Worm (Caenorhabditis elegans) whole organism, L3 larva: ENCODE data around the gene Y66A7A.9.

Source experiments
- R02D3.7 ChIP-seq: fragments of 150-350 bp; optimal IDR thresholded peaks from 2 replicates; lab custom pipeline; 2014; ENCODE audit warnings: missing biosample characterization, missing genetic modification characterization
- ZK546.5 ChIP-seq: sonication (generic microtip); optimal IDR thresholded peaks from 2 replicates; lab custom pipeline; 2017; ENCODE audit warnings: missing biosample characterization, missing genetic modification characterization
- aly-2 ChIP-seq: fragments of 150-350 bp; optimal IDR thresholded peaks from 2 replicates; lab custom pipeline; 2014; ENCODE audit warnings: missing biosample characterization, missing genetic modification characterization
- ama-1 ChIP-seq: fragments of 150-350 bp; optimal IDR thresholded peaks from 2 replicates; lab custom pipeline; 2018
- ceh-16 ChIP-seq: sonication (generic microtip); optimal IDR thresholded peaks from 2 replicates; lab custom pipeline; 2017; ENCODE audit warnings: missing biosample characterization, missing genetic modification characterization
- ceh-28 ChIP-seq: fragments of 150-350 bp; optimal IDR thresholded peaks from 2 replicates; lab custom pipeline; 2014; ENCODE audit warnings: missing biosample characterization, missing genetic modification reagents, missing genetic modification characterization
- ceh-82 ChIP-seq: fragments of 150-350 bp; optimal IDR thresholded peaks from 2 replicates; lab custom pipeline; 2014; ENCODE audit warnings: missing biosample characterization, missing genetic modification characterization
- ceh-9 ChIP-seq: sonication (generic microtip); optimal IDR thresholded peaks from 2 replicates; lab custom pipeline; 2018; ENCODE audit warnings: missing biosample characterization, missing genetic modification characterization
- daf-12 ChIP-seq: fragments of 150-350 bp; optimal IDR thresholded peaks from 2 replicates; lab custom pipeline; 2014; ENCODE audit warnings: missing biosample characterization, missing genetic modification reagents, missing genetic modification characterization
- egl-27 ChIP-seq: sonication (generic microtip); optimal IDR thresholded peaks from 4 replicates; lab custom pipeline; 2017; ENCODE audit warnings: missing biosample characterization, missing genetic modification reagents, missing genetic modification characterization
- egl-5 ChIP-seq: fragments of 150-350 bp; optimal IDR thresholded peaks from 2 replicates; lab custom pipeline; 2017; ENCODE audit warnings: missing biosample characterization, missing genetic modification reagents, missing genetic modification characterization, inconsistent platforms
- elt-1 ChIP-seq: fragments of 150-350 bp; optimal IDR thresholded peaks from 2 replicates; lab custom pipeline; 2014; ENCODE audit warnings: missing biosample characterization, missing genetic modification characterization
- elt-2 ChIP-seq: sonication (generic microtip); optimal IDR thresholded peaks from 2 replicates; lab custom pipeline; 2016; ENCODE audit warnings: missing genetic modification reagents, mild to moderate bottlenecking, missing genetic modification characterization, missing compliant biosample characterization
- elt-3 ChIP-seq, 3 experiments: fragments of 150-350 bp in 1 of 3; sonication (generic microtip) in 2 of 3; optimal IDR thresholded peaks; 2 replicates in 2 of 3; 4 replicates in 1 of 3; lab custom pipeline; 2014 to 2017; ENCODE audit warnings: missing biosample characterization in 3 of 3, missing genetic modification characterization in 3 of 3
- eor-1 ChIP-seq, 2 experiments: fragments of 150-350 bp; optimal IDR thresholded peaks; 2 replicates each; lab custom pipeline; 2014 to 2018; ENCODE audit warnings: missing biosample characterization in 2 of 2, missing genetic modification characterization in 2 of 2
- fkh-10 ChIP-seq: sonication (generic microtip); optimal IDR thresholded peaks from 2 replicates; lab custom pipeline; 2017; ENCODE audit warnings: missing biosample characterization, missing genetic modification reagents, missing genetic modification characterization
- fkh-2 ChIP-seq: fragments of 150-350 bp; optimal IDR thresholded peaks from 2 replicates; lab custom pipeline; 2014; ENCODE audit warnings: missing biosample characterization, missing genetic modification reagents, missing genetic modification characterization
- fos-1 ChIP-seq: fragments of 150-350 bp; optimal IDR thresholded peaks from 2 replicates; lab custom pipeline; 2014; ENCODE audit warnings: missing biosample characterization, missing genetic modification characterization
- jun-1 ChIP-seq: fragments of 150-350 bp; optimal IDR thresholded peaks from 2 replicates; lab custom pipeline; 2014; ENCODE audit warnings: missing biosample characterization, missing genetic modification reagents, missing genetic modification characterization
- lin-15B ChIP-seq: fragments of 150-350 bp; optimal IDR thresholded peaks from 2 replicates; lab custom pipeline; 2014; ENCODE audit warnings: missing biosample characterization, missing genetic modification characterization
- lin-39 ChIP-seq: fragments of 150-350 bp; optimal IDR thresholded peaks from 2 replicates; lab custom pipeline; 2018; ENCODE audit warnings: missing biosample characterization, missing genetic modification reagents, missing genetic modification characterization
- lsy-12 ChIP-seq: sonication (generic microtip); optimal IDR thresholded peaks from 2 replicates; lab custom pipeline; 2016; ENCODE audit warnings: mild to moderate bottlenecking, missing genetic modification characterization, missing compliant biosample characterization
- mdl-1 ChIP-seq: fragments of 150-350 bp; optimal IDR thresholded peaks from 2 replicates; lab custom pipeline; 2014; ENCODE audit warnings: missing biosample characterization, missing genetic modification characterization
- mml-1 ChIP-seq: fragments of 150-350 bp; sonication (generic microtip); optimal IDR thresholded peaks from 3 replicates; lab custom pipeline; 2014; ENCODE audit warnings: missing biosample characterization, missing genetic modification characterization
- nfya-1 ChIP-seq: sonication (generic microtip); optimal IDR thresholded peaks from 2 replicates; lab custom pipeline; 2017; ENCODE audit warnings: missing genetic modification characterization, mild to moderate bottlenecking, missing compliant biosample characterization, antibody characterized with exemption, moderate library complexity; ENCODE audit not compliant: insufficient read depth
- nhr-11 ChIP-seq: fragments of 150-350 bp; optimal IDR thresholded peaks from 2 replicates; lab custom pipeline; 2014; ENCODE audit warnings: missing biosample characterization, missing genetic modification characterization
- nhr-12 ChIP-seq: fragments of 150-350 bp; optimal IDR thresholded peaks from 2 replicates; lab custom pipeline; 2014; ENCODE audit warnings: missing biosample characterization, missing genetic modification characterization
- nhr-23 ChIP-seq: fragments of 150-350 bp; optimal IDR thresholded peaks from 2 replicates; lab custom pipeline; 2014; ENCODE audit warnings: missing biosample characterization, missing genetic modification reagents, missing genetic modification characterization
- nhr-237 ChIP-seq: fragments of 150-350 bp; optimal IDR thresholded peaks from 2 replicates; lab custom pipeline; 2014; ENCODE audit warnings: missing biosample characterization, missing genetic modification characterization
- nhr-25 ChIP-seq: sonication (generic microtip); optimal IDR thresholded peaks from 2 replicates; lab custom pipeline; 2017; ENCODE audit warnings: missing biosample characterization, missing genetic modification characterization
- nhr-28 ChIP-seq: fragments of 150-350 bp; optimal IDR thresholded peaks from 2 replicates; lab custom pipeline; 2014; ENCODE audit warnings: missing biosample characterization, missing genetic modification characterization
- nhr-67 ChIP-seq: fragments of 150-350 bp; optimal IDR thresholded peaks from 2 replicates; lab custom pipeline; 2014; ENCODE audit warnings: missing biosample characterization, missing genetic modification characterization
- nhr-76 ChIP-seq: fragments of 150-350 bp; sonication (generic microtip); optimal IDR thresholded peaks from 5 replicates; lab custom pipeline; 2014; ENCODE audit warnings: missing biosample characterization, missing genetic modification characterization
- nhr-77 ChIP-seq: fragments of 150-350 bp; optimal IDR thresholded peaks from 2 replicates; lab custom pipeline; 2014; ENCODE audit warnings: missing biosample characterization, missing genetic modification characterization
- pha-4 ChIP-seq: fragments of 150-350 bp; optimal IDR thresholded peaks from 2 replicates; lab custom pipeline; 2014; ENCODE audit warnings: missing biosample characterization, missing genetic modification reagents, missing genetic modification characterization
- pqm-1 ChIP-seq: fragments of 150-350 bp; optimal IDR thresholded peaks from 2 replicates; lab custom pipeline; 2017; ENCODE audit warnings: missing biosample characterization, missing genetic modification characterization, inconsistent platforms
- sea-2 ChIP-seq: fragments of 150-350 bp; sonication (generic microtip); optimal IDR thresholded peaks from 4 replicates; lab custom pipeline; 2014; ENCODE audit warnings: missing biosample characterization, missing genetic modification reagents, missing genetic modification characterization
- skn-1 ChIP-seq: fragments of 150-350 bp; optimal IDR thresholded peaks from 2 replicates; lab custom pipeline; 2014; ENCODE audit warnings: missing biosample characterization, missing genetic modification characterization
- snpc-4 ChIP-seq: fragments of 150-350 bp; optimal IDR thresholded peaks from 2 replicates; lab custom pipeline; 2014; ENCODE audit warnings: missing biosample characterization, missing genetic modification characterization
- tbx-2 ChIP-seq: sonication (generic microtip); optimal IDR thresholded peaks from 2 replicates; lab custom pipeline; 2016; ENCODE audit warnings: mild to moderate bottlenecking, missing genetic modification characterization, missing compliant biosample characterization
- unc-39 ChIP-seq: sonication (generic microtip); optimal IDR thresholded peaks from 4 replicates; lab custom pipeline; 2017; ENCODE audit warnings: missing biosample characterization, missing genetic modification characterization
- unc-62 ChIP-seq: fragments of 150-350 bp; sonication (generic microtip); optimal IDR thresholded peaks from 4 replicates; lab custom pipeline; 2014; ENCODE audit warnings: missing biosample characterization, missing genetic modification reagents, missing genetic modification characterization
- zag-1 ChIP-seq: fragments of 150-350 bp; optimal IDR thresholded peaks from 2 replicates; lab custom pipeline; 2014; ENCODE audit warnings: missing biosample characterization, missing genetic modification characterization
- ztf-11 ChIP-seq: fragments of 150-350 bp; optimal IDR thresholded peaks from 2 replicates; lab custom pipeline; 2014; ENCODE audit warnings: missing biosample characterization, missing genetic modification characterization
- ztf-4 ChIP-seq: fragments of 150-350 bp; optimal IDR thresholded peaks from 2 replicates; lab custom pipeline; 2014; ENCODE audit warnings: missing biosample characterization, missing genetic modification characterization

Y66A7A.9 gene

DNA sequence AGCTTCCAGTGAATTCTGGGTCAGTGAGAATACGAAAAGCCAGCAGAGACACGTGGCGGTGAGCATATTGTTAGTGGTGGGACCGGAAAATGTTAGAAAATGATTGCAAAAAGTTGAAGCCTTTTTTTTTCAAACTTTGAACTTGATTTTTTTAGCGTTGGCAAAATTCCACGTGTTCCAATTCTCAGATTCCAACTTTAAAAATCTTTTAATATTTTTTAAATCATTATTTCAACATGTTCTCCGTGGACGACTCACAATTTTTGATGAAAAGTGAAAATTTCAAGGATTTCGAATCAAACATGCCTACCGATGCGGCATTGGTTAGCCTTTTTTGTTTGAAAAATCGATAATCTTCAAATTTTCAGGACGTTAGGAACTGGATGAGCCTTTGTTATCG lies at the start of gene Y66A7A.9, which contains the start of gene Y66A7A.4:
Gene Y66A7A.9 (minus strand): TSS at position 101 of the 400 bp plus-strand sequence.
Gene Y66A7A.4 (plus strand): TSS at position 237 of the 400 bp plus-strand sequence.
- TF ChIP-seq elt-3 (tag; optimal IDR thresholded peaks at IDR 0.05; lab: Kevin White, UChicago) (no peak), aly-2 (no peak), eor-1 (tag; optimal IDR thresholded peaks at IDR 0.05; lab: Kevin White, UChicago) (no peak), zag-1 (tag; lab: Kevin White, UChicago) (no peak)

DNA sequence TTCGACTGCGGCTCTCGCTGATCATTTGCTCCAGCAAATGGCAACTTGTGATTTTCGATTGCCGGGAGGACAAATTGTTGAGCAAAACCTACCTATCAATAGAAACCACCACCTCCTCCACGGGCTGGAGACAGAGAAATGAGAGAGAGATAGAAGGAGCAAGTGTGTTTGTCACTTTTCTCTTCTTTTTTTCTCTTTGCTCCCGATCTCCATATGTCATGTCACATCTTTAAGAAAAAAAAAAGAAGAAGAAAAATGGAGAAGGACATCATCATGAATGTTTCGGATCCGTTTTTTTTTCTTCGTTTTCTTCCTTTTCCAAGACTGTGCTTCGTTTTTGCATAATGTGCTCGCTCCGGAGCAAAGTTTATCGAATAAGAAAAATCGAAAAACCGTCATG lies 48.5 kb upstream of the Y66A7A.9 start:
- TF ChIP-seq ceh-28 (tag; lab: Kevin White, UChicago): no peak
- TF ChIP-seq nhr-67: no peak
- TF ChIP-seq nhr-77 (tag; lab: Kevin White, UChicago): no peak
- no peak for TF ChIP-seq fkh-10
- no peak for TF ChIP-seq aly-2
- TF ChIP-seq elt-3 (tag; optimal IDR thresholded peaks at IDR 0.05; lab: Kevin White, UChicago): no peak
- TF ChIP-seq pha-4 (tag; lab: Kevin White, UChicago): peak; percentile 26
- TF ChIP-seq fkh-2 (tag; lab: Kevin White, UChicago): no peak
- TF ChIP-seq nhr-25 (tag; lab: Kevin White, UChicago): no peak
- TF ChIP-seq nfya-1 (tag; lab: Kevin White, UChicago): peak; percentile 40
- TF ChIP-seq nhr-237 (tag; lab: Kevin White, UChicago): no peak

DNA sequence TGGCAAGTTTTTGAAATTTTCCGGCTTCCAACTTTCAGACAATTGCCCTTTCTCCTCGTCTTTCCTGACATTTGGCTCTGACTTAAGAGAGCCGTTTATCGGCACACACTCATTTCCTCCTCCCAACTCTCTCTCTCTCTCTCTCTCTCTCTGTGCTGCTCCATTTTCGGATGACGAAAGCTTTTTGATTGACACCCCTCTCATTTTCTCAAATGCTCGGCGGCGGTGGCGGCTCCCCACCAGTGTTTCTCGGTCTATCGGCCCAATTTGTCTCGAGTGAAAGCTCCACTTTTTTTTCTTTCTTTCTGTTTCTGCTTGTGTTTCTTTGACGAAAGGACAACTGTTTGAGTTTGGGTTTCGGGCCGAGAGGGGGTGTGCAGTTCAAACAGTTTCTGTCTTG lies 47.5 kb upstream of the Y66A7A.9 start:
- no peak for TF ChIP-seq unc-62 (GFP tag; lab: Kevin White, UChicago)
- peak; percentile 48 for TF ChIP-seq lin-39 (tag; lab: Kevin White, UChicago)

DNA sequence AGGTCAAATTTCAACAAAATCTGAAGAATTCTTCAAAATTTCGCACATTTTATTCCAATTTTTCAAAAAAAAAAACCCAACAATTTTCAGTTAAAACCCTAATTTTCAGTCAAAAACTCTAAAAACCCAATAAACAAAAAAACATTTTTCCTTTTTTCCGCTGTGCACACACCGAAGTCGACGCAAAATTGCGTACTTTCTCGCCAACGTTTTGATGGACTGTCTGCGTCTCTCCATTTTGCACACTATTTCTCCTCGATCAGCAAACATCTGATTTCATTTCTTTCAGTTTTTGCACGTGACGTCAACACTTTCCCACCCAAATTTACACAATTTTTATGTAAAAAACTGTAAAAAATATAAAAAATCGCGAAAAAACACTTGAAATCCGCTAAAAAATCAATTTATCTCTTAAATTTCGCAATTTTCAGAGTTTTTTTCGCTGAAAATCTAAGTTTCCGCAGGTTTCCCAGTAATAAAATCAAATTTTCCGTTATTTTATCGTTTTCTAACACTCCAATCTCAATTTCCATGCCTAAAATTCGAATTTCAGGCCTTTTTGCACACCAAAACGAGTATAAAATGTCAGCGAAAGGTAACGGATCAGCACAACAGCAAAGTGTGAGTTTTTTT lies 45.0 kb upstream of the Y66A7A.9 start, which contains the start of gene crh-1:
Gene crh-1 (plus strand): TSS at position 583 of the 633 bp plus-strand sequence.
- TF ChIP-seq nhr-11 (tag; lab: Kevin White, UChicago): no peak
- TF ChIP-seq skn-1 (tag; lab: Kevin White, UChicago): peak; percentile 64
- TF ChIP-seq ztf-11 (tag; lab: Kevin White, UChicago): no peak
- TF ChIP-seq nhr-77 (tag; lab: Kevin White, UChicago): no peak
- TF ChIP-seq unc-39 (tag; lab: Kevin White, UChicago): no peak
- TF ChIP-seq ZK546.5 (tag; lab: Kevin White, UChicago): no peak
- TF ChIP-seq snpc-4 (tag; lab: Kevin White, UChicago): no peak
- TF ChIP-seq nhr-23: peak; percentile 65
- TF ChIP-seq ceh-16 (tag; lab: Kevin White, UChicago): no peak
- TF ChIP-seq tbx-2 (tag; lab: Kevin White, UChicago): no peak
- TF ChIP-seq ceh-9 (tag; lab: Kevin White, UChicago): no peak
- TF ChIP-seq ztf-4 (tag; lab: Kevin White, UChicago): no peak
- no peak for TF ChIP-seq egl-27 (tag; lab: Kevin White, UChicago)
- TF ChIP-seq pqm-1: no peak
- TF ChIP-seq pha-4 (tag; lab: Kevin White, UChicago): no peak
- no peak for TF ChIP-seq elt-3 (tag; optimal IDR thresholded peaks at IDR 0.05; lab: Kevin White, UChicago)
- peak; percentile 42 for TF ChIP-seq fkh-10
- peak; percentile 30 for TF ChIP-seq ceh-28 (tag; lab: Kevin White, UChicago)
- TF ChIP-seq aly-2: no peak
- TF ChIP-seq lin-15B (tag; lab: Kevin White, UChicago): peak; percentile 72
- TF ChIP-seq unc-62 (GFP tag; lab: Kevin White, UChicago): no peak
- TF ChIP-seq nhr-237 (tag; lab: Kevin White, UChicago): no peak
- peak; percentile 44 for TF ChIP-seq sea-2 (GFP tag; lab: Kevin White, UChicago)
- peak; percentile 55 for TF ChIP-seq elt-2 (tag; lab: Kevin White, UChicago)
- TF ChIP-seq fos-1 (tag; lab: Kevin White, UChicago): no peak
- peak; percentile 68 for TF ChIP-seq mdl-1 (tag; lab: Kevin White, UChicago)
- TF ChIP-seq ceh-82 (tag; lab: Kevin White, UChicago): peak; percentile 44
- TF ChIP-seq daf-12 (tag; lab: Kevin White, UChicago): no peak
- peak; percentile 11 for TF ChIP-seq ama-1 (lab: Kevin White, UChicago)
- TF ChIP-seq lsy-12 (tag; lab: Kevin White, UChicago): peak; percentile 44
- no peak for TF ChIP-seq elt-1 (tag; lab: Kevin White, UChicago)
- no peak for TF ChIP-seq nhr-28 (tag; lab: Kevin White, UChicago)
- peak; percentile 85 for TF ChIP-seq nfya-1 (tag; lab: Kevin White, UChicago)
- TF ChIP-seq lin-39 (tag; lab: Kevin White, UChicago): peak; percentile 39
- TF ChIP-seq egl-5 (tag; lab: Kevin White, UChicago): peak; percentile 81
- peak; percentile 60 for TF ChIP-seq nhr-25 (tag; lab: Kevin White, UChicago)
- no peak for TF ChIP-seq nhr-12 (tag; lab: Kevin White, UChicago)
- peak; percentile 18 for TF ChIP-seq R02D3.7 (tag; lab: Kevin White, UChicago)
- TF ChIP-seq eor-1 (tag; optimal IDR thresholded peaks at IDR 0.05; lab: Kevin White, UChicago): no peak
- no peak for TF ChIP-seq mml-1 (tag; lab: Kevin White, UChicago)
- peak; percentile 2 for TF ChIP-seq jun-1 (tag; lab: Kevin White, UChicago)
- no peak for TF ChIP-seq nhr-76
- no peak for TF ChIP-seq zag-1 (tag; lab: Kevin White, UChicago)
